Fruit fly (Drosophila melanogaster) whole organism, pupa: ENCODE measurements around the gene CG33286.

Experiments used
- CG13204 ChIP-seq: fragments of 200-800 bp; sonication (Bioruptor generic); optimal IDR thresholded peaks from 2 replicates; lab custom pipeline; 2018; ENCODE audit warnings: missing biosample characterization, mild to moderate bottlenecking, missing genetic modification characterization, moderate library complexity
- CG17806 ChIP-seq: fragments of 200-800 bp; sonication (Bioruptor generic); optimal IDR thresholded peaks from 2 replicates; lab custom pipeline; 2018; ENCODE audit warnings: missing biosample characterization, mild to moderate bottlenecking, missing genetic modification characterization, moderate library complexity
- CG32121 ChIP-seq: fragments of 200-800 bp; sonication (Bioruptor generic); IDR thresholded peaks from 2 replicates; pipeline ENCODE4 v1.3.6; 2022; ENCODE audit warnings: missing biosample characterization, missing genetic modification characterization
- CG34367 ChIP-seq: fragments of 200-800 bp; sonication (Bioruptor generic); optimal IDR thresholded peaks from 2 replicates; lab custom pipeline; 2018; ENCODE audit warnings: missing biosample characterization, mild to moderate bottlenecking, missing genetic modification characterization
- CG4496 ChIP-seq: fragments of 200-800 bp; sonication (Bioruptor generic); IDR thresholded peaks from 3 replicates; pipeline ENCODE4 v1.3.6; 2022; ENCODE audit warnings: missing biosample characterization, missing genetic modification characterization
- D1 ChIP-seq: fragments of 200-800 bp; sonication (Bioruptor generic); optimal IDR thresholded peaks from 2 replicates; lab custom pipeline; 2018; ENCODE audit warnings: missing biosample characterization, mild to moderate bottlenecking, missing genetic modification characterization, moderate library complexity
- EcR ChIP-seq: fragments of 200-800 bp; sonication (Bioruptor generic); optimal IDR thresholded peaks from 3 replicates; lab custom pipeline; 2019; ENCODE audit warnings: missing biosample characterization, missing genetic modification characterization, mild to moderate bottlenecking, moderate library complexity, missing genetic modification reagents
- fd96Ca ChIP-seq: fragments of 200-800 bp; sonication (Bioruptor generic); IDR thresholded peaks from 3 replicates; pipeline ENCODE4 v1.3.6; 2022; ENCODE audit warnings: missing biosample characterization, missing genetic modification characterization
- gl ChIP-seq: fragments of 200-800 bp; sonication (Bioruptor generic); optimal IDR thresholded peaks from 2 replicates; lab custom pipeline; 2018; ENCODE audit warnings: missing biosample characterization, mild to moderate bottlenecking, missing genetic modification characterization
- rn ChIP-seq: fragments of 200-800 bp; sonication (Bioruptor generic); IDR thresholded peaks from 2 replicates; pipeline ENCODE4 v1.3.6; 2022; ENCODE audit warnings: missing biosample characterization, missing genetic modification characterization

dm6 chr3L:20932556-20932955 lies 41.9 kb downstream of the CG33286 start:
- TF ChIP-seq fd96Ca (GFP tag; lab: Robert Waterston, UW) (no peak), gl (tag; lab: Kevin White, UChicago) (no peak), EcR (GFP tag; lab: Kevin White, UChicago) (no peak), CG34367 (tag; lab: Kevin White, UChicago) (no peak), CG32121 (GFP tag; lab: Robert Waterston, UW) (no peak), rn (GFP tag; lab: Robert Waterston, UW) (no peak), CG17806 (tag; lab: Kevin White, UChicago) (no peak), D1 (tag; lab: Kevin White, UChicago) (no peak), CG13204 (GFP tag; lab: Kevin White, UChicago) (no peak), CG4496 (GFP tag; lab: Robert Waterston, UW) (no peak)
